Worm (Caenorhabditis elegans): ENCODE measurements around the gene fbxb-102.

ce11 chrII:12491936-12492335 is 9.2 kb downstream of the fbxb-102 start, which contains the start of gene srz-6:
- TF ChIP-seq nhr-28 (tag; optimal IDR thresholded peaks at IDR 0.05) (no peak), nhr-237 (tag; optimal IDR thresholded peaks at IDR 0.05) (no peak), zag-1 (tag; optimal IDR thresholded peaks at IDR 0.05) (no peak), mdl-1 (tag; optimal IDR thresholded peaks at IDR 0.05) (no peak), mml-1 (tag; optimal IDR thresholded peaks at IDR 0.05) (no peak), fkh-10 (GFP tag; optimal IDR thresholded peaks at IDR 0.05) (no peak), sea-2 (GFP tag; optimal IDR thresholded peaks at IDR 0.05) (no peak)
